Fruit fly (Drosophila melanogaster): ENCODE measurements around the gene prt.

DNA sequence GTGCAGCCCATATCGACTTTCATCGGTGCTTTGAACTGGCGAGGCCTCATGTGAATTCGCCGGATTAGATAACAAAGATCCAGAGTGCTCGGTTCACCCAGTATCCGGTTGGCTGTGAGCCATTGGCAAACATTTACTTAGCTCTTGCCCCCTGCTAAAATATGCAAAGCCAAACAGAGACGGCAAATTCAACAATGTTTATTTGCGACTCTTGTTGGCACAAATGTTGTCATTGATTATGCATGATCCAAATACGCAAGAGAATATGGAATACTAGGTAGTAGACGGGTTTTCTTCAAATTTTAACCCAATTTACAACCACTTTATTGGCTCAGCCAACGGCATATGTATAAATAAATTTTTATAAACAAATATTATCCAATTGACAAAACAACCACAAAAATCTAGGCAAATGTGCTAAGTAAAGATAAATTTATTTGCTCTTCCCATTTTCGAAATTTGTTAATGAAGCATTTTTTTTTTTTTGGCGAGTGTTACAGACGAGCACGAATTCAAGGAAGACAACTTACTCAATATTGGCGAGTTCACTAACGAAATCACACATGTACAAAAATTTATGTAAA lies 46.2 kb downstream of the prt start:
- TF ChIP-seq usp (GFP tag; optimal IDR thresholded peaks at IDR 0.05) (no peak), CG9705 (GFP tag; optimal IDR thresholded peaks at IDR 0.05) (peak; percentile 53), Hr78 (GFP tag; optimal IDR thresholded peaks at IDR 0.05) (no peak), tai (GFP tag; optimal IDR thresholded peaks at IDR 0.05) (peak; percentile 41)
